Worm (Caenorhabditis elegans) whole organism, late embryonic: Measurements from ENCODE around the gene abcf-1.

Source experiments
- ets-4 ChIP-seq: sonication (generic microtip); optimal IDR thresholded peaks from 2 replicates; lab custom pipeline; 2016; ENCODE audit warnings: missing genetic modification characterization, missing compliant biosample characterization
- lim-6 ChIP-seq: sonication (generic microtip); optimal IDR thresholded peaks from 2 replicates; lab custom pipeline; 2016; ENCODE audit warnings: missing genetic modification characterization, missing compliant biosample characterization
- mec-3 ChIP-seq: sonication (generic microtip); optimal IDR thresholded peaks from 2 replicates; lab custom pipeline; 2016; ENCODE audit warnings: borderline replicate concordance, missing genetic modification characterization, missing compliant biosample characterization
- sox-2 ChIP-seq: fragments of 200-800 bp; sonication (Bioruptor generic); IDR thresholded peaks from 2 replicates; pipeline ENCODE4 v1.3.6; 2022; ENCODE audit warnings: missing genetic modification reagents, missing genetic modification characterization, missing compliant biosample characterization

DNA sequence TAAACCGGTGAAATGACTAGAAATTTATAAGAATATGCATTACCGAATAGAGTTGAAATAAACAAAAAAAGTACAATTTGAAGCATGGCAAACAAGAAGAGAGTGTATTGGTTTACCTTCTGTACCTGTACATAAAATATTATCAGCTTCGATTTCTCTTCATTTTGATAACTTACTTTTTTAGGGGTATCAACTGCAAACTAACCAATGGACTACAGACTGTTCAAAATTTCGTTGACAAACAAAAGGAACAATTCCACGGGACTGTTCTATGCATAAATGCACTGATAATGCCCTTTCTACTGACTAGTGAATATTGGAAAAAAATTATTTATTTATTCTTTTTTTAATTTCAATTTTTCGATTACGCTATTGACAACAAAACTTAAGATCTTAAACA, 34.8 kb upstream of the abcf-1 start, which contains the start of gene ugt-6:
- TF ChIP-seq ets-4 (tag; lab: Kevin White, UChicago) = no peak
- TF ChIP-seq sox-2 (GFP tag; lab: Robert Waterston, UW) = no peak
- no peak for TF ChIP-seq lim-6 (tag; lab: Kevin White, UChicago)
- TF ChIP-seq mec-3 (tag; lab: Kevin White, UChicago) = no peak
